Worm (Caenorhabditis elegans) whole organism, mixed stage, embryonic: Measurements from ENCODE around the gene W07B8.4.

ENCODE experiments used
- elt-3 ChIP-seq: fragments of 150-350 bp; optimal IDR thresholded peaks from 2 replicates; lab custom pipeline; 2014; ENCODE audit warnings: missing biosample characterization, missing genetic modification characterization
- lin-13 ChIP-seq: fragments of 150-350 bp; optimal IDR thresholded peaks from 2 replicates; lab custom pipeline; 2014; ENCODE audit warnings: missing biosample characterization, missing genetic modification characterization
- mep-1 ChIP-seq: fragments of 150-350 bp; optimal IDR thresholded peaks from 2 replicates; lab custom pipeline; 2017; ENCODE audit warnings: missing biosample characterization, missing genetic modification reagents, missing genetic modification characterization, inconsistent platforms
- nhr-237 ChIP-seq: fragments of 150-350 bp; optimal IDR thresholded peaks from 2 replicates; lab custom pipeline; 2014; ENCODE audit warnings: missing biosample characterization, missing genetic modification characterization
- nhr-28 ChIP-seq: fragments of 150-350 bp; optimal IDR thresholded peaks from 2 replicates; lab custom pipeline; 2014; ENCODE audit warnings: missing biosample characterization, missing genetic modification characterization
- nhr-76 ChIP-seq: sonication (generic microtip); optimal IDR thresholded peaks from 2 replicates; lab custom pipeline; 2017; ENCODE audit warnings: missing biosample characterization, missing genetic modification characterization
- pha-4 ChIP-seq: fragments of 150-350 bp; optimal IDR thresholded peaks from 2 replicates; lab custom pipeline; 2018; ENCODE audit warnings: missing biosample characterization, missing genetic modification reagents, missing genetic modification characterization
- snpc-4 ChIP-seq: fragments of 150-350 bp; optimal IDR thresholded peaks from 2 replicates; lab custom pipeline; 2014; ENCODE audit warnings: missing biosample characterization, missing genetic modification characterization
- tbx-8 ChIP-seq: fragments of 200-800 bp; sonication (Bioruptor generic); optimal IDR thresholded peaks from 2 replicates; lab custom pipeline; 2018; ENCODE audit warnings: mild to moderate bottlenecking, missing genetic modification characterization, moderate library complexity, missing compliant biosample characterization
- unc-62 ChIP-seq: fragments of 150-350 bp; optimal IDR thresholded peaks from 2 replicates; lab custom pipeline; 2014; ENCODE audit warnings: missing biosample characterization, missing genetic modification reagents, missing genetic modification characterization
- zip-8 ChIP-seq: fragments of 150-350 bp; optimal IDR thresholded peaks from 2 replicates; lab custom pipeline; 2014; ENCODE audit warnings: missing biosample characterization, missing genetic modification characterization
- ztf-11 ChIP-seq: fragments of 150-350 bp; optimal IDR thresholded peaks from 2 replicates; lab custom pipeline; 2014; ENCODE audit warnings: missing biosample characterization, missing genetic modification characterization

DNA sequence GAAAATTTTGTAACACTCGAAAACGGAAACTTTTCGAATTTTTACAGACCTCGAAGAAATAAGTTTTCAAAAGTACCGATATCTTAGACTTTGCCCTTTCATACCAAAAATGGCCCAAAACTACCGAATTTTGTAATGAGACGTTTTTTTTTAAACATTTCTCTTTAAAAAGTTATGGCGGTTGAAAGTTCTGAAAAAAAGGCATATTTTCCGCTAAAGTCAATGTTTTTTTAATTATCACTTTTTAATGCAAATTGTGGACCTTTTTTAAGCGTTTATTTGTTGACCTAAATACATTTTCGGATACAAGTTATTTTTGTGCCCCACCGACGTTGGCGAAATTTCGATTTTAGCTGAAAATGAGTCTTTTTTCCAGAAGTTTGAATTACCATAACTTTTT, 29.2 kb downstream of the W07B8.4 start:
- TF ChIP-seq ztf-11 (tag; lab: Kevin White, UChicago), result no peak
- TF ChIP-seq unc-62 (GFP tag; lab: Kevin White, UChicago), result no peak
- no peak for TF ChIP-seq elt-3 (tag; lab: Kevin White, UChicago)
- TF ChIP-seq nhr-76 (tag; lab: Kevin White, UChicago), result no peak
- TF ChIP-seq zip-8 (tag; lab: Kevin White, UChicago), result no peak
- no peak for TF ChIP-seq nhr-237 (tag; lab: Kevin White, UChicago)
- TF ChIP-seq lin-13 (tag; lab: Kevin White, UChicago), result no peak
- no peak for TF ChIP-seq mep-1
- no peak for TF ChIP-seq pha-4 (tag; lab: Kevin White, UChicago)
- TF ChIP-seq tbx-8 (GFP tag; lab: Kevin White, UChicago), result no peak
- no peak for TF ChIP-seq nhr-28 (tag; lab: Kevin White, UChicago)
- no peak for TF ChIP-seq snpc-4
